Fruit fly (Drosophila melanogaster) whole organism, embryonic: ENCODE data around the gene Nepl21.

Experiments used
- CG10147 ChIP-seq: fragments of 200-800 bp; sonication (Bioruptor generic); optimal IDR thresholded peaks from 2 replicates; lab custom pipeline; 2019; ENCODE audit warnings: missing biosample characterization, mild to moderate bottlenecking, missing genetic modification characterization, moderate library complexity
- CG1024 ChIP-seq: fragments of 200-800 bp; sonication (Bioruptor generic); IDR thresholded peaks from 2 replicates; pipeline ENCODE4 v1.3.6; 2022; ENCODE audit warnings: missing biosample characterization, missing genetic modification characterization
- CG10274 ChIP-seq: fragments of 200-800 bp; sonication (Bioruptor generic); optimal IDR thresholded peaks from 3 replicates; lab custom pipeline; 2017; ENCODE audit warnings: missing biosample characterization, mild to moderate bottlenecking, missing genetic modification characterization
- CG10366 ChIP-seq: fragments of 200-800 bp; sonication (Bioruptor generic); IDR thresholded peaks from 2 replicates; pipeline ENCODE4 v1.3.6; 2022; ENCODE audit warnings: missing biosample characterization, missing genetic modification characterization
- CG12219 ChIP-seq: fragments of 200-800 bp; sonication (Bioruptor generic); optimal IDR thresholded peaks from 3 replicates; lab custom pipeline; 2018; ENCODE audit warnings: missing biosample characterization, mild to moderate bottlenecking, missing genetic modification characterization
- CG1233 ChIP-seq: fragments of 200-800 bp; sonication (Bioruptor generic); optimal IDR thresholded peaks from 4 replicates; lab custom pipeline; 2018; ENCODE audit warnings: missing biosample characterization, mild to moderate bottlenecking, missing genetic modification characterization
- CG15514 ChIP-seq: fragments of 200-800 bp; sonication (Bioruptor generic); optimal IDR thresholded peaks from 3 replicates; lab custom pipeline; 2017; ENCODE audit warnings: missing biosample characterization, missing genetic modification characterization, mild to moderate bottlenecking, moderate library complexity, missing genetic modification reagents
- CG15601 ChIP-seq: fragments of 200-800 bp; sonication (Bioruptor generic); optimal IDR thresholded peaks from 3 replicates; lab custom pipeline; 2019; ENCODE audit warnings: missing biosample characterization, mild to moderate bottlenecking, missing genetic modification characterization, moderate library complexity
- CG17385 ChIP-seq: fragments of 200-800 bp; sonication (Bioruptor generic); optimal IDR thresholded peaks from 3 replicates; lab custom pipeline; 2018; ENCODE audit warnings: missing biosample characterization, mild to moderate bottlenecking, missing genetic modification characterization
- CG1792 ChIP-seq: fragments of 200-800 bp; sonication (Bioruptor generic); optimal IDR thresholded peaks from 2 replicates; lab custom pipeline; 2016; ENCODE audit warnings: missing biosample characterization, missing genetic modification characterization
- CG2202 ChIP-seq: fragments of 200-800 bp; sonication (Bioruptor generic); optimal IDR thresholded peaks from 2 replicates; lab custom pipeline; 2018; ENCODE audit warnings: missing biosample characterization, mild to moderate bottlenecking, missing genetic modification characterization
- CG32767 ChIP-seq: fragments of 200-800 bp; sonication (Bioruptor generic); IDR thresholded peaks from 2 replicates; pipeline ENCODE4 v1.3.6; 2022; ENCODE audit warnings: missing biosample characterization, missing genetic modification characterization
- CG3407 ChIP-seq: fragments of 200-800 bp; sonication (Bioruptor generic); optimal IDR thresholded peaks from 2 replicates; lab custom pipeline; 2018; ENCODE audit warnings: missing biosample characterization, mild to moderate bottlenecking, missing genetic modification characterization
- CG34422 ChIP-seq: fragments of 200-800 bp; sonication (Bioruptor generic); IDR thresholded peaks from 3 replicates; pipeline ENCODE4 v1.3.6; 2022; ENCODE audit warnings: missing biosample characterization, missing genetic modification characterization
- CG4328 ChIP-seq: fragments of 200-800 bp; sonication (Bioruptor generic); optimal IDR thresholded peaks from 3 replicates; lab custom pipeline; 2017; ENCODE audit warnings: missing biosample characterization, missing genetic modification reagents, missing genetic modification characterization
- CG4404 ChIP-seq: fragments of 200-800 bp; sonication (Bioruptor generic); IDR thresholded peaks from 2 replicates; pipeline ENCODE4 v1.3.6; 2022; ENCODE audit warnings: missing biosample characterization, missing genetic modification characterization
- CG4730 ChIP-seq: fragments of 200-800 bp; sonication (Bioruptor generic); IDR thresholded peaks from 2 replicates; pipeline ENCODE4 v1.3.6; 2022; ENCODE audit warnings: missing biosample characterization, missing genetic modification characterization
- CG7928 ChIP-seq: fragments of 200-800 bp; sonication (Bioruptor generic); optimal IDR thresholded peaks from 2 replicates; lab custom pipeline; 2017; ENCODE audit warnings: missing biosample characterization, mild to moderate bottlenecking, missing genetic modification characterization
- CG8359 ChIP-seq: fragments of 200-800 bp; sonication (Bioruptor generic); optimal IDR thresholded peaks from 2 replicates; lab custom pipeline; 2017; ENCODE audit warnings: missing biosample characterization, mild to moderate bottlenecking, missing genetic modification characterization, borderline replicate concordance
- CG9437 ChIP-seq: fragments of 200-800 bp; sonication (Bioruptor generic); optimal IDR thresholded peaks from 2 replicates; lab custom pipeline; 2018; ENCODE audit warnings: missing biosample characterization, mild to moderate bottlenecking, missing genetic modification characterization
- CG9609 ChIP-seq: fragments of 200-800 bp; sonication (Bioruptor generic); optimal IDR thresholded peaks from 3 replicates; lab custom pipeline; 2016; ENCODE audit warnings: missing biosample characterization, missing genetic modification characterization
- D19A ChIP-seq: fragments of 200-800 bp; optimal IDR thresholded peaks from 3 replicates; lab custom pipeline; 2019; ENCODE audit warnings: missing biosample characterization, mild to moderate bottlenecking, missing genetic modification characterization, moderate library complexity
- Dad ChIP-seq: fragments of 200-800 bp; sonication (Bioruptor generic); optimal IDR thresholded peaks from 3 replicates; lab custom pipeline; 2016; ENCODE audit warnings: missing biosample characterization, missing genetic modification characterization
- Dfd ChIP-seq, 2 experiments: fragments of >200 bp; optimal IDR thresholded peaks; 2 replicates each; lab custom pipeline; 2017; ENCODE audit warnings: missing biosample characterization in 2 of 2, missing genetic modification characterization in 2 of 2
- Hmr ChIP-seq: fragments of 200-800 bp; sonication (Bioruptor generic); optimal IDR thresholded peaks from 3 replicates; lab custom pipeline; 2017; ENCODE audit warnings: mild to moderate bottlenecking, missing biosample characterization, missing genetic modification reagents, missing genetic modification characterization
- Hr3 ChIP-seq: fragments of 200-800 bp; sonication (Bioruptor generic); optimal IDR thresholded peaks from 3 replicates; lab custom pipeline; 2016; ENCODE audit warnings: missing biosample characterization, missing genetic modification characterization
- Meics ChIP-seq: fragments of 200-800 bp; sonication (Bioruptor generic); optimal IDR thresholded peaks from 2 replicates; lab custom pipeline; 2017; ENCODE audit warnings: missing biosample characterization, mild to moderate bottlenecking, missing genetic modification characterization
- Ravus ChIP-seq: fragments of 200-800 bp; sonication (Bioruptor generic); IDR thresholded peaks from 2 replicates; pipeline ENCODE4 v1.3.6; 2022; ENCODE audit warnings: missing biosample characterization, missing genetic modification characterization
- Side ChIP-seq: fragments of 200-800 bp; sonication (Bioruptor generic); optimal IDR thresholded peaks from 2 replicates; lab custom pipeline; 2016; ENCODE audit warnings: missing biosample characterization, missing genetic modification characterization
- Sin3A ChIP-seq: fragments of >200 bp; optimal IDR thresholded peaks from 2 replicates; lab custom pipeline; 2018
- Sox100B ChIP-seq: fragments of 200-800 bp; sonication (Bioruptor generic); optimal IDR thresholded peaks from 3 replicates; lab custom pipeline; 2018; ENCODE audit warnings: missing biosample characterization, mild to moderate bottlenecking, missing genetic modification characterization
- Ssrp ChIP-seq: fragments of 200-800 bp; sonication (Bioruptor generic); optimal IDR thresholded peaks from 2 replicates; lab custom pipeline; 2018; ENCODE audit warnings: missing biosample characterization, mild to moderate bottlenecking, missing genetic modification characterization, moderate library complexity
- abd-A ChIP-seq: fragments of 200-800 bp; sonication (Bioruptor generic); optimal IDR thresholded peaks from 3 replicates; lab custom pipeline; 2019; ENCODE audit warnings: missing biosample characterization, mild to moderate bottlenecking, missing genetic modification characterization, moderate library complexity
- ac ChIP-seq: fragments of 200-800 bp; sonication (Bioruptor generic); optimal IDR thresholded peaks from 3 replicates; lab custom pipeline; 2017; ENCODE audit warnings: missing biosample characterization, mild to moderate bottlenecking, missing genetic modification characterization
- aop ChIP-seq: fragments of 200-800 bp; sonication (Bioruptor generic); IDR thresholded peaks from 2 replicates; pipeline ENCODE4 v1.3.6; 2022; ENCODE audit warnings: missing biosample characterization, missing genetic modification characterization
- ase ChIP-seq: fragments of 200-800 bp; sonication (Bioruptor generic); IDR thresholded peaks from 3 replicates; pipeline ENCODE4 v1.3.6; 2022; ENCODE audit warnings: missing biosample characterization, missing genetic modification characterization
- az2 ChIP-seq: fragments of 200-800 bp; sonication (Bioruptor generic); optimal IDR thresholded peaks from 3 replicates; lab custom pipeline; 2016; ENCODE audit warnings: missing biosample characterization, missing genetic modification characterization
- cad ChIP-seq: fragments of >200 bp; optimal IDR thresholded peaks from 2 replicates; lab custom pipeline; 2017; ENCODE audit warnings: missing biosample characterization, missing genetic modification characterization
- eyg ChIP-seq: fragments of 200-800 bp; sonication (Bioruptor generic); optimal IDR thresholded peaks from 3 replicates; lab custom pipeline; 2016; ENCODE audit warnings: missing biosample characterization, missing genetic modification characterization
- fd3F ChIP-seq: fragments of 200-800 bp; sonication (Bioruptor generic); optimal IDR thresholded peaks from 2 replicates; lab custom pipeline; 2018; ENCODE audit warnings: missing biosample characterization, mild to moderate bottlenecking, missing genetic modification characterization, moderate library complexity
- gcm2 ChIP-seq: fragments of 200-800 bp; sonication (Bioruptor generic); optimal IDR thresholded peaks from 2 replicates; lab custom pipeline; 2016; ENCODE audit warnings: missing biosample characterization, missing genetic modification characterization
- insv ChIP-seq, 2 experiments: fragments of 200-800 bp; sonication (Bioruptor generic); optimal IDR thresholded peaks; 3 replicates each; lab custom pipeline; 2016 to 2018; ENCODE audit warnings: missing biosample characterization in 2 of 2, missing genetic modification characterization in 2 of 2
- ranshi ChIP-seq: fragments of 200-800 bp; sonication (Bioruptor generic); IDR thresholded peaks from 2 replicates; pipeline ENCODE4 v1.3.6; 2022; ENCODE audit warnings: missing biosample characterization, missing genetic modification characterization
- sob ChIP-seq: fragments of 200-800 bp; sonication (Bioruptor generic); IDR thresholded peaks from 2 replicates; pipeline ENCODE4 v1.3.6; 2022; ENCODE audit warnings: missing biosample characterization, missing genetic modification characterization
- sqz ChIP-seq: fragments of 200-800 bp; sonication (Bioruptor generic); optimal IDR thresholded peaks from 3 replicates; lab custom pipeline; 2018; ENCODE audit warnings: missing biosample characterization, mild to moderate bottlenecking, missing genetic modification characterization
- tio ChIP-seq: fragments of 200-800 bp; sonication (Bioruptor generic); optimal IDR thresholded peaks from 2 replicates; lab custom pipeline; 2017; ENCODE audit warnings: missing biosample characterization, missing genetic modification characterization, inconsistent platforms
- tna ChIP-seq: fragments of 200-800 bp; sonication (Bioruptor generic); IDR thresholded peaks from 2 replicates; pipeline ENCODE4 v1.3.6; 2022; ENCODE audit warnings: missing biosample characterization, missing genetic modification characterization; ENCODE audit not compliant: partially characterized antibody
- toy ChIP-seq: fragments of 200-800 bp; sonication (Bioruptor generic); IDR thresholded peaks from 2 replicates; pipeline ENCODE4 v1.3.6; 2022; ENCODE audit warnings: missing biosample characterization, missing genetic modification characterization
- zen ChIP-seq: fragments of 200-800 bp; sonication (Bioruptor generic); optimal IDR thresholded peaks from 3 replicates; lab custom pipeline; 2018; ENCODE audit warnings: missing biosample characterization, mild to moderate bottlenecking, missing genetic modification characterization, moderate library complexity
- zen2 ChIP-seq: fragments of 200-800 bp; sonication (Bioruptor generic); IDR thresholded peaks from 3 replicates; pipeline ENCODE4 v1.3.6; 2022; ENCODE audit warnings: missing biosample characterization, missing genetic modification characterization; ENCODE audit not compliant: partially characterized antibody

Nepl21 gene

dm6 chr3R:28857287-28858024 is 26.0 kb upstream of the Nepl21 start (continued):
- TF ChIP-seq Hr3 (GFP tag; lab: Kevin White, UChicago) (peak; percentile 26), CG15514 (GFP tag; lab: Kevin White, UChicago) (no peak), gcm2 (GFP tag; lab: Kevin White, UChicago) (no peak), CG12219 (peak; percentile 31), CG8359 (GFP tag; lab: Kevin White, UChicago) (no peak), CG4328 (GFP tag; lab: Kevin White, UChicago) (no peak), toy (no peak), Side (peak; percentile 4), ase (GFP tag; lab: Robert Waterston, UW) (0 out of 3 replicates have a peak, but pooled peaks have one; percentile 22), ac (GFP tag; lab: Kevin White, UChicago) (no peak), CG9609 (peak; percentile 1), Dad (GFP tag; lab: Kevin White, UChicago) (peak; percentile 17), CG10366 (GFP tag; lab: Robert Waterston, UW) (peak; percentile 38), CG10147 (GFP tag; lab: Kevin White, UChicago) (no peak), Meics (GFP tag; lab: Kevin White, UChicago) (no peak), zen2 (GFP tag; lab: Robert Waterston, UW) (no peak), cad (GFP tag; lab: Kevin White, UChicago) (no peak), eyg (no peak), CG4404 (GFP tag; lab: Robert Waterston, UW) (no peak), Ravus (no peak), ranshi (GFP tag; lab: Robert Waterston, UW) (no peak), CG10274 (GFP tag; lab: Kevin White, UChicago) (no peak), CG1792 (GFP tag; lab: Kevin White, UChicago) (no peak), sob (GFP tag; lab: Robert Waterston, UW) (peak; percentile 47; the same call in 1 of the 2 replicates), D19A (tag; lab: Kevin White, UChicago) (peak; percentile 33), fd3F (GFP tag; lab: Kevin White, UChicago) (no peak), CG1233 (GFP tag; lab: Kevin White, UChicago) (peak; percentile 17), Hmr (GFP tag; lab: Kevin White, UChicago) (no peak), CG15601 (tag; lab: Kevin White, UChicago) (peak; percentile 23), CG1024 (no peak), Ssrp (peak; percentile 42), Dfd (GFP tag; optimal IDR thresholded peaks at IDR 0.05; lab: Kevin White, UChicago) (no peak), Sox100B (GFP tag; lab: Kevin White, UChicago) (peak; percentile 14), tna (GFP tag; lab: Robert Waterston, UW) (no peak), CG32767 (GFP tag; lab: Robert Waterston, UW) (no peak), abd-A (no peak), insv (GFP tag; optimal IDR thresholded peaks at IDR 0.05; lab: Kevin White, UChicago) (no peak), CG34422 (GFP tag; lab: Robert Waterston, UW) (no peak), CG4730 (GFP tag; lab: Robert Waterston, UW) (no peak), Sin3A (no peak), CG17385 (GFP tag; lab: Kevin White, UChicago) (peak; percentile 51), CG9437 (GFP tag; lab: Kevin White, UChicago) (peak; percentile 7), CG7928 (GFP tag; lab: Kevin White, UChicago) (no peak), tio (GFP tag; lab: Kevin White, UChicago) (no peak), CG2202 (tag; lab: Kevin White, UChicago) (no peak), aop (GFP tag; lab: Robert Waterston, UW) (no peak), sqz (GFP tag; lab: Kevin White, UChicago) (no peak), az2 (peak; percentile 17), zen (no peak), CG3407 (GFP tag; lab: Kevin White, UChicago) (peak; percentile 15)
